Fruit fly (Drosophila melanogaster) whole organism, embryonic: ENCODE measurements around the gene CG10959.

Experiments used
- Abd-B ChIP-seq: fragments of 200-800 bp; sonication (Bioruptor generic); optimal IDR thresholded peaks from 2 replicates; lab custom pipeline; 2018; ENCODE audit warnings: missing biosample characterization, mild to moderate bottlenecking, missing genetic modification characterization, moderate library complexity
- BEAF-32 ChIP-seq: fragments of 200-800 bp; sonication (Bioruptor generic); optimal IDR thresholded peaks from 3 replicates; lab custom pipeline; 2017; ENCODE audit warnings: missing biosample characterization, missing genetic modification characterization, mild to moderate bottlenecking, moderate library complexity, missing genetic modification reagents
- CG10321 ChIP-seq: fragments of 200-800 bp; sonication (Bioruptor generic); IDR thresholded peaks from 2 replicates; pipeline ENCODE4 v1.3.6; 2022; ENCODE audit warnings: missing biosample characterization, missing genetic modification characterization
- CG10959 ChIP-seq: fragments of 200-800 bp; sonication (Bioruptor generic); IDR thresholded peaks from 2 replicates; pipeline ENCODE4 v1.3.6; 2022; ENCODE audit warnings: missing biosample characterization, missing genetic modification characterization
- CG11696 ChIP-seq: fragments of 200-800 bp; sonication (Bioruptor generic); IDR thresholded peaks from 2 replicates; pipeline ENCODE4 v1.3.6; 2022; ENCODE audit warnings: missing biosample characterization, missing genetic modification characterization
- CG11723 ChIP-seq: fragments of 200-800 bp; sonication (Bioruptor generic); optimal IDR thresholded peaks from 2 replicates; lab custom pipeline; 2017; ENCODE audit warnings: missing biosample characterization, mild to moderate bottlenecking, missing genetic modification characterization
- CG12219 ChIP-seq: fragments of 200-800 bp; sonication (Bioruptor generic); optimal IDR thresholded peaks from 3 replicates; lab custom pipeline; 2018; ENCODE audit warnings: missing biosample characterization, mild to moderate bottlenecking, missing genetic modification characterization
- CG14050 ChIP-seq: fragments of 200-800 bp; sonication (Bioruptor generic); IDR thresholded peaks from 3 replicates; pipeline ENCODE4 v1.3.6; 2022; ENCODE audit warnings: missing biosample characterization, missing genetic modification characterization
- CG1529 ChIP-seq: fragments of 200-800 bp; sonication (Bioruptor generic); optimal IDR thresholded peaks from 3 replicates; lab custom pipeline; 2018; ENCODE audit warnings: missing biosample characterization, missing genetic modification characterization
- CG17361 ChIP-seq: fragments of 200-800 bp; sonication (Bioruptor generic); IDR thresholded peaks from 3 replicates; pipeline ENCODE4 v1.3.6; 2022; ENCODE audit warnings: missing biosample characterization, missing genetic modification characterization
- CG17385 ChIP-seq: fragments of 200-800 bp; sonication (Bioruptor generic); optimal IDR thresholded peaks from 3 replicates; lab custom pipeline; 2018; ENCODE audit warnings: missing biosample characterization, mild to moderate bottlenecking, missing genetic modification characterization
- CG3726 ChIP-seq: fragments of 200-800 bp; sonication (Bioruptor generic); IDR thresholded peaks from 3 replicates; pipeline ENCODE4, ENCODE4 v1.3.6; 2022; ENCODE audit warnings: missing biosample characterization, missing genetic modification characterization
- CG3847 ChIP-seq: fragments of 200-800 bp; sonication (Bioruptor generic); IDR thresholded peaks from 2 replicates; pipeline ENCODE4 v1.3.6; 2022; ENCODE audit warnings: missing biosample characterization, missing genetic modification characterization
- CG3995 ChIP-seq: fragments of 200-800 bp; sonication (Bioruptor generic); optimal IDR thresholded peaks from 3 replicates; lab custom pipeline; 2016; ENCODE audit warnings: missing biosample characterization, missing genetic modification characterization
- CG6689 ChIP-seq: fragments of 200-800 bp; sonication (Bioruptor generic); IDR thresholded peaks from 2 replicates; pipeline ENCODE4 v1.3.6; 2022; ENCODE audit warnings: missing biosample characterization, missing genetic modification characterization
- CG7357 ChIP-seq: fragments of 200-800 bp; sonication (Bioruptor generic); IDR thresholded peaks from 3 replicates; pipeline ENCODE4 v1.3.6; 2022; ENCODE audit warnings: missing biosample characterization, missing genetic modification characterization
- CG7745 ChIP-seq: fragments of 200-800 bp; sonication (Bioruptor generic); optimal IDR thresholded peaks from 2 replicates; lab custom pipeline; 2018; ENCODE audit warnings: missing biosample characterization, mild to moderate bottlenecking, missing genetic modification characterization, moderate library complexity
- CG8089 ChIP-seq: fragments of 200-800 bp; sonication (Bioruptor generic); optimal IDR thresholded peaks from 3 replicates; lab custom pipeline; 2016; ENCODE audit warnings: missing biosample characterization, missing genetic modification characterization
- CoRest ChIP-seq: fragments of 200-800 bp; sonication (Bioruptor generic); optimal IDR thresholded peaks from 3 replicates; lab custom pipeline; 2018; ENCODE audit warnings: missing biosample characterization, mild to moderate bottlenecking, missing genetic modification characterization, moderate library complexity
- D19A ChIP-seq: fragments of 200-800 bp; optimal IDR thresholded peaks from 3 replicates; lab custom pipeline; 2019; ENCODE audit warnings: missing biosample characterization, mild to moderate bottlenecking, missing genetic modification characterization, moderate library complexity
- Dad ChIP-seq: fragments of 200-800 bp; sonication (Bioruptor generic); optimal IDR thresholded peaks from 3 replicates; lab custom pipeline; 2016; ENCODE audit warnings: missing biosample characterization, missing genetic modification characterization
- Doc2 ChIP-seq: fragments of 200-800 bp; sonication (Bioruptor generic); IDR thresholded peaks from 2 replicates; pipeline ENCODE4 v1.3.6; 2022; ENCODE audit warnings: missing biosample characterization, missing genetic modification characterization
- Doc3 ChIP-seq: fragments of 200-800 bp; sonication (Bioruptor generic); IDR thresholded peaks from 3 replicates; pipeline ENCODE4 v1.3.6; 2022; ENCODE audit warnings: missing biosample characterization, missing genetic modification characterization; ENCODE audit not compliant: partially characterized antibody
- Ets65A ChIP-seq: fragments of 200-800 bp; sonication (Bioruptor generic); peaks from one replicate; lab custom pipeline; 2016; ENCODE audit warnings: missing biosample characterization, missing genetic modification characterization
- Fer2 ChIP-seq: fragments of 200-800 bp; sonication (Bioruptor generic); optimal IDR thresholded peaks from 2 replicates; lab custom pipeline; 2018; ENCODE audit warnings: missing biosample characterization, mild to moderate bottlenecking, missing genetic modification characterization, moderate library complexity
- Jarid2 ChIP-seq: fragments of 200-800 bp; sonication (Bioruptor generic); optimal IDR thresholded peaks from 3 replicates; lab custom pipeline; 2017; ENCODE audit warnings: mild to moderate bottlenecking, missing biosample characterization, missing genetic modification reagents, missing genetic modification characterization
- Neu2 ChIP-seq: fragments of 200-800 bp; sonication (Bioruptor generic); optimal IDR thresholded peaks from 3 replicates; lab custom pipeline; 2016; ENCODE audit warnings: missing biosample characterization, missing genetic modification characterization, borderline replicate concordance
- Xrp1 ChIP-seq: fragments of 200-800 bp; sonication (Bioruptor generic); IDR thresholded peaks from 2 replicates; pipeline ENCODE4 v1.3.6; 2022; ENCODE audit warnings: missing biosample characterization, missing genetic modification characterization
- ase ChIP-seq: fragments of 200-800 bp; sonication (Bioruptor generic); IDR thresholded peaks from 3 replicates; pipeline ENCODE4 v1.3.6; 2022; ENCODE audit warnings: missing biosample characterization, missing genetic modification characterization
- br ChIP-seq: fragments of >200 bp; optimal IDR thresholded peaks from 2 replicates; lab custom pipeline; 2017
- chif ChIP-seq, 2 experiments: fragments of 200-800 bp; sonication (Bioruptor generic); optimal IDR thresholded peaks; 3 replicates each; lab custom pipeline; 2016; ENCODE audit warnings: missing biosample characterization in 2 of 2, missing genetic modification characterization in 2 of 2
- cwo ChIP-seq: fragments of 200-800 bp; sonication (Bioruptor generic); optimal IDR thresholded peaks from 3 replicates; lab custom pipeline; 2017; ENCODE audit warnings: missing biosample characterization, missing genetic modification characterization, mild to moderate bottlenecking, moderate library complexity, missing genetic modification reagents
- ftz-f1 ChIP-seq: fragments of 200-800 bp; sonication (Bioruptor generic); optimal IDR thresholded peaks from 2 replicates; lab custom pipeline; 2016; ENCODE audit warnings: missing biosample characterization, missing genetic modification characterization
- grn ChIP-seq: fragments of 200-800 bp; sonication (Bioruptor generic); optimal IDR thresholded peaks from 3 replicates; lab custom pipeline; 2017; ENCODE audit warnings: missing biosample characterization, missing genetic modification characterization
- gsb-n ChIP-seq: fragments of 200-800 bp; sonication (Bioruptor generic); optimal IDR thresholded peaks from 3 replicates; lab custom pipeline; 2018; ENCODE audit warnings: missing biosample characterization, mild to moderate bottlenecking, missing genetic modification characterization
- gt ChIP-seq: fragments of 200-800 bp; sonication (Bioruptor generic); IDR thresholded peaks from 2 replicates; pipeline ENCODE4 v1.3.6; 2022; ENCODE audit warnings: missing biosample characterization, missing genetic modification characterization
- hkb ChIP-seq, 2 experiments: fragments of 200-800 bp in 1 of 2; fragments of >200 bp in 1 of 2; sonication (Bioruptor generic) in 1 of 2; IDR thresholded peaks in 1 of 2; optimal IDR thresholded peaks in 1 of 2; 2 replicates each; pipeline versions ENCODE4 v1.3.6 to Lab custom; 2017 to 2022; ENCODE audit warnings: missing biosample characterization in 1 of 2, missing genetic modification characterization in 1 of 2
- hth ChIP-seq: fragments of >200 bp; optimal IDR thresholded peaks from 2 replicates; lab custom pipeline; 2017; ENCODE audit warnings: inconsistent platforms
- knrl ChIP-seq: fragments of 200-800 bp; sonication (Bioruptor generic); IDR thresholded peaks from 3 replicates; pipeline ENCODE4 v1.3.6; 2022; ENCODE audit warnings: missing biosample characterization, missing genetic modification characterization; ENCODE audit not compliant: partially characterized antibody
- lola ChIP-seq, 3 experiments: fragments of >200 bp in 2 of 3; fragments of 200-800 bp in 1 of 3; sonication (Bioruptor generic) in 1 of 3; optimal IDR thresholded peaks; 2 replicates each; lab custom pipeline; 2017 to 2019; ENCODE audit warnings: missing biosample characterization in 3 of 3, missing genetic modification characterization in 3 of 3, mild to moderate bottlenecking in 1 of 3, moderate library complexity in 1 of 3
- nerfin-1 ChIP-seq: fragments of 200-800 bp; sonication (Bioruptor generic); optimal IDR thresholded peaks from 3 replicates; lab custom pipeline; 2019; ENCODE audit warnings: missing biosample characterization, mild to moderate bottlenecking, missing genetic modification characterization, moderate library complexity
- phol ChIP-seq: fragments of 200-800 bp; sonication (Bioruptor generic); optimal IDR thresholded peaks from 3 replicates; lab custom pipeline; 2018; ENCODE audit warnings: missing biosample characterization, mild to moderate bottlenecking, missing genetic modification characterization, moderate library complexity
- pzg ChIP-seq: fragments of 200-800 bp; sonication (Bioruptor generic); optimal IDR thresholded peaks from 3 replicates; lab custom pipeline; 2018; ENCODE audit warnings: missing biosample characterization, mild to moderate bottlenecking, missing genetic modification characterization, moderate library complexity
- schlank ChIP-seq: fragments of 200-800 bp; sonication (Bioruptor generic); optimal IDR thresholded peaks from 2 replicates; lab custom pipeline; 2018; ENCODE audit warnings: missing biosample characterization, mild to moderate bottlenecking, missing genetic modification characterization
- sna ChIP-seq: fragments of 200-800 bp; sonication (Bioruptor generic); IDR thresholded peaks from 2 replicates; pipeline ENCODE4 v1.3.6; 2022; ENCODE audit warnings: missing biosample characterization, missing genetic modification characterization; ENCODE audit not compliant: partially characterized antibody
- tio ChIP-seq: fragments of 200-800 bp; sonication (Bioruptor generic); optimal IDR thresholded peaks from 2 replicates; lab custom pipeline; 2017; ENCODE audit warnings: missing biosample characterization, missing genetic modification characterization, inconsistent platforms
- trem ChIP-seq: fragments of 200-800 bp; optimal IDR thresholded peaks from 3 replicates; lab custom pipeline; 2019; ENCODE audit warnings: missing biosample characterization, mild to moderate bottlenecking, missing genetic modification characterization, moderate library complexity
- unpg ChIP-seq: fragments of 200-800 bp; sonication (Bioruptor generic); optimal IDR thresholded peaks from 3 replicates; lab custom pipeline; 2018; ENCODE audit warnings: missing biosample characterization, mild to moderate bottlenecking, missing genetic modification characterization, moderate library complexity
- wor ChIP-seq: fragments of 200-800 bp; sonication (Bioruptor generic); IDR thresholded peaks from 2 replicates; pipeline ENCODE4 v1.3.6; 2022; ENCODE audit warnings: missing biosample characterization, missing genetic modification characterization
- yki ChIP-seq: fragments of >200 bp; optimal IDR thresholded peaks from 3 replicates; lab custom pipeline; 2018

CG10959 gene

dm6 chrX:8196598-8197228 is 48.1 kb downstream of the CG10959 start (continued):
- TF ChIP-seq CG11723 (GFP tag; lab: Kevin White, UChicago) (no peak), CG3995 (GFP tag; lab: Kevin White, UChicago) (no peak), CG7357 (GFP tag; lab: Robert Waterston, UW) (peak; percentile 54; the same call in 1 of the 3 replicates), trem (no peak), CoRest (tag; lab: Kevin White, UChicago) (no peak), yki (lab: Kevin White, UChicago) (no peak), ase (GFP tag; lab: Robert Waterston, UW) (peak; percentile 64; the same call in 1 of the 3 replicates), grn (GFP tag; lab: Kevin White, UChicago) (no peak), Doc3 (GFP tag; lab: Robert Waterston, UW) (no peak), unpg (GFP tag; lab: Kevin White, UChicago) (peak; percentile 49), wor (GFP tag; lab: Robert Waterston, UW) (peak; percentile 39; the same call in 1 of the 2 replicates), CG10959 (GFP tag; lab: Robert Waterston, UW) (0 out of 2 replicates have a peak, but pooled peaks have one; percentile 18), Jarid2 (GFP tag; lab: Kevin White, UChicago) (no peak), pzg (GFP tag; lab: Kevin White, UChicago) (no peak), br (lab: Kevin White, UChicago) (no peak), CG7745 (tag; lab: Kevin White, UChicago) (no peak), Abd-B (peak; percentile 17), CG1529 (peak; percentile 20), CG14050 (GFP tag; lab: Robert Waterston, UW) (peak; percentile 50; the same call in 2 of the 3 replicates), CG12219 (GFP tag; lab: Kevin White, UChicago) (peak; percentile 25), Xrp1 (GFP tag; lab: Robert Waterston, UW) (peak; percentile 53; the same call in 1 of the 2 replicates), Fer2 (no peak), Ets65A (GFP tag; lab: Kevin White, UChicago) (peak; percentile 94), BEAF-32 (GFP tag; lab: Kevin White, UChicago) (no peak), D19A (tag; lab: Kevin White, UChicago) (no peak), tio (GFP tag; lab: Kevin White, UChicago) (no peak), lola (GFP tag; optimal IDR thresholded peaks at IDR 0.05; lab: Kevin White, UChicago) (no peak), chif (GFP tag; optimal IDR thresholded peaks at IDR 0.05; lab: Kevin White, UChicago) (peak; percentile 28 to 38), CG3847 (GFP tag; lab: Robert Waterston, UW) (no peak), CG10321 (GFP tag; lab: Robert Waterston, UW) (0 out of 2 replicates have a peak, but pooled peaks have one; percentile 8), CG3726 (GFP tag; lab: Robert Waterston, UW) (0 out of 3 replicates have a peak, but pooled peaks have one; percentile 22), CG8089 (GFP tag; lab: Kevin White, UChicago) (no peak), Neu2 (GFP tag; lab: Kevin White, UChicago) (no peak), ftz-f1 (peak; percentile 20), schlank (no peak), gt (GFP tag; lab: Robert Waterston, UW) (no peak), hkb (optimal IDR thresholded peaks at IDR 0.05; lab: Kevin White, UChicago) (no peak), hkb (GFP tag; IDR thresholded peaks at IDR 0.05; lab: Robert Waterston, UW) (peak; percentile 83), gsb-n (no peak), knrl (GFP tag; lab: Robert Waterston, UW) (no peak), hth (lab: Kevin White, UChicago) (no peak), CG11696 (GFP tag; lab: Robert Waterston, UW) (0 out of 2 replicates have a peak, but pooled peaks have one; percentile 29), Dad (no peak), CG17385 (GFP tag; lab: Kevin White, UChicago) (peak; percentile 23), sna (GFP tag; lab: Robert Waterston, UW) (no peak), CG6689 (GFP tag; lab: Robert Waterston, UW) (no peak), cwo (GFP tag; lab: Kevin White, UChicago) (no peak), CG17361 (GFP tag; lab: Robert Waterston, UW) (no peak), Doc2 (GFP tag; lab: Robert Waterston, UW) (0 out of 2 replicates have a peak, but pooled peaks have one; percentile 7), nerfin-1 (tag; lab: Kevin White, UChicago) (no peak), phol (peak; percentile 57)
